Worm (Caenorhabditis elegans) whole organism, mixed stage, embryonic: ENCODE measurements around the gene Y46H3C.7.

Experiments
- ceh-43 ChIP-seq: fragments of 200-800 bp; sonication (Bioruptor generic); optimal IDR thresholded peaks from 2 replicates; lab custom pipeline; 2018; ENCODE audit warnings: mild to moderate bottlenecking, missing genetic modification characterization, moderate library complexity, missing compliant biosample characterization
- ceh-83 ChIP-seq: fragments of 200-800 bp; sonication (Bioruptor generic); optimal IDR thresholded peaks from 2 replicates; lab custom pipeline; 2018; ENCODE audit warnings: mild to moderate bottlenecking, missing genetic modification characterization, missing compliant biosample characterization
- drap-1 ChIP-seq: fragments of 200-800 bp; sonication (Bioruptor generic); optimal IDR thresholded peaks from 3 replicates; lab custom pipeline; 2018; ENCODE audit warnings: mild to moderate bottlenecking, missing genetic modification characterization, missing compliant biosample characterization
- elt-1 ChIP-seq: sonication (generic microtip); optimal IDR thresholded peaks from 2 replicates; lab custom pipeline; 2017; ENCODE audit warnings: missing genetic modification characterization, mild to moderate bottlenecking, missing compliant biosample characterization, antibody characterized with exemption, moderate library complexity, borderline replicate concordance; ENCODE audit not compliant: insufficient read depth
- flh-1 ChIP-seq: fragments of 200-800 bp; sonication (Bioruptor generic); optimal IDR thresholded peaks from 2 replicates; lab custom pipeline; 2018; ENCODE audit warnings: mild to moderate bottlenecking, missing genetic modification characterization, moderate library complexity, missing compliant biosample characterization
- ham-2 ChIP-seq: fragments of 200-800 bp; sonication (Bioruptor generic); optimal IDR thresholded peaks from 2 replicates; lab custom pipeline; 2018; ENCODE audit warnings: mild to moderate bottlenecking, missing genetic modification characterization, missing compliant biosample characterization
- lin-13 ChIP-seq: fragments of 150-350 bp; optimal IDR thresholded peaks from 2 replicates; lab custom pipeline; 2014; ENCODE audit warnings: missing biosample characterization, missing genetic modification characterization
- lsy-2 ChIP-seq: fragments of 150-350 bp; optimal IDR thresholded peaks from 2 replicates; lab custom pipeline; 2014; ENCODE audit warnings: missing biosample characterization, missing genetic modification characterization
- mls-2 ChIP-seq: sonication (generic microtip); optimal IDR thresholded peaks from 2 replicates; lab custom pipeline; 2016; ENCODE audit warnings: mild to moderate bottlenecking, missing genetic modification characterization, moderate library complexity, missing compliant biosample characterization
- nhr-12 ChIP-seq: fragments of 150-350 bp; optimal IDR thresholded peaks from 2 replicates; lab custom pipeline; 2014; ENCODE audit warnings: missing biosample characterization, missing genetic modification characterization
- nhr-2 ChIP-seq: fragments of 150-350 bp; optimal IDR thresholded peaks from 2 replicates; lab custom pipeline; 2014; ENCODE audit warnings: missing biosample characterization, missing genetic modification characterization
- nhr-237 ChIP-seq: fragments of 150-350 bp; optimal IDR thresholded peaks from 2 replicates; lab custom pipeline; 2014; ENCODE audit warnings: missing biosample characterization, missing genetic modification characterization
- sptf-1 ChIP-seq: sonication (generic microtip); optimal IDR thresholded peaks from 2 replicates; lab custom pipeline; 2017; ENCODE audit warnings: mild to moderate bottlenecking, missing genetic modification characterization, moderate library complexity, missing compliant biosample characterization
- unc-39 ChIP-seq: fragments of 150-350 bp; optimal IDR thresholded peaks from 2 replicates; lab custom pipeline; 2014; ENCODE audit warnings: missing biosample characterization, missing genetic modification characterization

The Y46H3C.7 gene

ce11 chrV:1643886-1644285, 49.9 kb downstream of the Y46H3C.7 start, which contains the start of gene alh-2:
alh-2 (plus strand) TSS chrV:1644169.
- TF ChIP-seq flh-1 (GFP tag; lab: Kevin White, UChicago) (no peak), elt-1 (no peak)

ce11 chrV:1642768-1643167, 51.1 kb downstream of the Y46H3C.7 start:
- TF ChIP-seq lsy-2 (tag; lab: Kevin White, UChicago), result no peak
- TF ChIP-seq ceh-83 (GFP tag; lab: Kevin White, UChicago), result no peak
- no peak for TF ChIP-seq nhr-2 (tag; lab: Kevin White, UChicago)
- no peak for TF ChIP-seq ham-2
- no peak for TF ChIP-seq ceh-43 (GFP tag; lab: Kevin White, UChicago)
- TF ChIP-seq drap-1 (GFP tag; lab: Kevin White, UChicago), result no peak
- no peak for TF ChIP-seq nhr-12 (tag; lab: Kevin White, UChicago)
- no peak for TF ChIP-seq sptf-1 (tag; lab: Kevin White, UChicago)
- no peak for TF ChIP-seq lin-13 (tag; lab: Kevin White, UChicago)
- TF ChIP-seq nhr-237 (tag; lab: Kevin White, UChicago), result no peak
- no peak for TF ChIP-seq mls-2
- no peak for TF ChIP-seq elt-1
- no peak for TF ChIP-seq unc-39 (tag; lab: Kevin White, UChicago)
